Fruit fly (Drosophila melanogaster) ovary, adult (tissue): ENCODE results near the gene ND-20.
A peak's percentile ranks its signal among the peaks of the same experiment; 100 is the strongest.

Experiments
- CG17801 ChIP-seq: fragments of 200-800 bp; optimal IDR thresholded peaks from 2 replicates; lab custom pipeline; 2019; ENCODE audit warnings: missing biosample characterization, mild to moderate bottlenecking, missing genetic modification characterization, moderate library complexity; ENCODE audit not compliant: partially characterized antibody

ND-20 gene

dm6 chrX:15986654-15987053 lies at the start of gene ND-20:
TSS of gene ND-20 (minus strand) at chrX:15986808.
- no peak for TF ChIP-seq CG17801 (GFP tag; lab: Kevin White, UChicago)

- no peak for TF ChIP-seq CG17801 (GFP tag; lab: Kevin White, UChicago)
Measured at dm6 chrX:16008814-16009213, 22.2 kb upstream of the ND-20 start, which contains the start of gene Muc14A. TSS of gene Muc14A (plus strand) at chrX:16009114.

dm6 chrX:16005551-16006197 lies 19.1 kb upstream of the ND-20 start, which contains the start of the genes vap and CG12698:
TSS of gene vap (minus strand) at chrX:16005812.
TSS of gene CG12698 (plus strand) at chrX:16006147.
- no peak for TF ChIP-seq CG17801 (GFP tag; lab: Kevin White, UChicago)

dm6 chrX:16005066-16005465 lies 18.5 kb upstream of the ND-20 start:
- no peak for TF ChIP-seq CG17801 (GFP tag; lab: Kevin White, UChicago)

- no peak for TF ChIP-seq CG17801 (GFP tag; lab: Kevin White, UChicago)
Measured at dm6 chrX:15996831-15997230, 10.2 kb upstream of the ND-20 start, which contains the start of gene CG8939. TSS of gene CG8939 (plus strand) at chrX:15997016.

dm6 chrX:15992527-15992897 lies 5.9 kb upstream of the ND-20 start:
- TF ChIP-seq CG17801 (GFP tag; lab: Kevin White, UChicago): no peak

dm6 chrX:15991618-15992526 lies 5.3 kb upstream of the ND-20 start, which contains the start of the genes CG46312, eIF5 and exd:
TSS of gene CG46312 (minus strand) at chrX:15991974.
TSS of gene eIF5 (minus strand) at chrX:15991974.
TSS of gene exd (plus strand) at chrX:15992468.
- peak; percentile 35 for TF ChIP-seq CG17801 (GFP tag; lab: Kevin White, UChicago)

- no peak for TF ChIP-seq CG17801 (GFP tag; lab: Kevin White, UChicago)
Measured at dm6 chrX:15989631-15990030, 3.0 kb upstream of the ND-20 start.

dm6 chrX:15983501-15983900 lies 3.1 kb downstream of the ND-20 start, which contains the start of gene Slc25A46a:
TSS of gene Slc25A46a (plus strand) at chrX:15983772.
- TF ChIP-seq CG17801 (GFP tag; lab: Kevin White, UChicago): no peak

- TF ChIP-seq CG17801 (GFP tag; lab: Kevin White, UChicago): no peak
Measured at dm6 chrX:15982844-15983243, 3.8 kb downstream of the ND-20 start, which contains the start of gene Cep164. TSS of gene Cep164 (minus strand) at chrX:15982944.

- no peak for TF ChIP-seq CG17801 (GFP tag; lab: Kevin White, UChicago)
Measured at dm6 chrX:15976568-15976967, 10.0 kb downstream of the ND-20 start, which contains the start of gene CG42766. TSS of gene CG42766 (plus strand) at chrX:15976868.

dm6 chrX:15974125-15974524 lies 12.5 kb downstream of the ND-20 start, which contains the start of gene Or13a:
TSS of gene Or13a (plus strand) at chrX:15974425.
- TF ChIP-seq CG17801 (GFP tag; lab: Kevin White, UChicago): no peak

- no peak for TF ChIP-seq CG17801 (GFP tag; lab: Kevin White, UChicago)
Measured at dm6 chrX:15973157-15973774, 13.3 kb downstream of the ND-20 start, which contains the start of gene mmd. TSS of gene mmd (minus strand) at chrX:15973159.

- no peak for TF ChIP-seq CG17801 (GFP tag; lab: Kevin White, UChicago)
Measured at dm6 chrX:15971574-15971973, 15.0 kb downstream of the ND-20 start.
